Worm (Caenorhabditis elegans): ENCODE data around the gene fbxb-117.

fbxb-117 gene

DNA sequence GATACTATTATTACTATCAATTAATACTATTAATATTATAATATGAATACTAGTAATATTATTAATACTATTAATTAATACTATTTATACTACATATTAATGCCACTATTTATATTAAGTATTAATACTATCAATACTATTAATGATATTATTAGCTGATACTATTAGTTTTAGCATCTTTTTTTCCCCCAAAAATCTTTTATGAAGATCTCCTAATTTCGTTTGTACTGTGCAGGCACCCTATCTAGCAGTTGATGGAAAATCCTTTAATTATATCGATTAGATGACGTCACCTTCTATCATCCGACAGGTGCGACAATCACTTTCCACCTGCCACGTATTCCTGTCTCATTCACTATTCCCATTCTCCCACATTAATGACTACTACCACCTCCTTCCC is 46.8 kb downstream of the fbxb-117 start, which contains the start of gene fbxb-65:
TSS of gene fbxb-65 (plus strand) at position 301 of the 400 bp plus-strand sequence.
- TF ChIP-seq nhr-237 (tag; optimal IDR thresholded peaks at IDR 0.05) (no peak), lin-13 (GFP tag; optimal IDR thresholded peaks at IDR 0.05) (no peak), sma-9 (GFP tag; optimal IDR thresholded peaks at IDR 0.05) (no peak), sma-9 (tag; optimal IDR thresholded peaks at IDR 0.05) (no peak), lin-39 (tag; optimal IDR thresholded peaks at IDR 0.05) (no peak), elt-1 (tag; optimal IDR thresholded peaks at IDR 0.05) (no peak), nhr-12 (tag; optimal IDR thresholded peaks at IDR 0.05) (no peak), dmd-4 (tag; optimal IDR thresholded peaks at IDR 0.05) (no peak), crh-2 (tag; optimal IDR thresholded peaks at IDR 0.05) (no peak), skn-1 (tag; optimal IDR thresholded peaks at IDR 0.05) (no peak), Y55F3AM.14 (GFP tag; optimal IDR thresholded peaks at IDR 0.05) (no peak), nhr-21 (tag; optimal IDR thresholded peaks at IDR 0.05) (no peak), unc-39 (tag; optimal IDR thresholded peaks at IDR 0.05) (no peak), unc-55 (GFP tag; optimal IDR thresholded peaks at IDR 0.05) (no peak), sma-3 (GFP tag; optimal IDR thresholded peaks at IDR 0.05) (no peak), ama-1 (optimal IDR thresholded peaks at IDR 0.05) (no peak), nhr-23 (tag; optimal IDR thresholded peaks at IDR 0.05) (no peak), nhr-25 (tag; optimal IDR thresholded peaks at IDR 0.05) (no peak), zag-1 (tag; optimal IDR thresholded peaks at IDR 0.05) (no peak), ztf-1 (GFP tag; conservative IDR thresholded peaks at IDR 0.05) (no peak), lsy-2 (tag; optimal IDR thresholded peaks at IDR 0.05) (no peak)

Measured in whole organism, L2 larva.